Fruit fly (Drosophila melanogaster) whole organism, prepupa: Measurements from ENCODE around the gene CG9784.

Experiments used
- CG16779 ChIP-seq: fragments of 200-800 bp; sonication (Bioruptor generic); optimal IDR thresholded peaks from 3 replicates; lab custom pipeline; 2017; ENCODE audit warnings: missing biosample characterization, mild to moderate bottlenecking, missing genetic modification characterization
- CG6276 ChIP-seq: fragments of 200-800 bp; sonication (Bioruptor generic); optimal IDR thresholded peaks from 2 replicates; lab custom pipeline; 2017; ENCODE audit warnings: missing biosample characterization, mild to moderate bottlenecking, missing genetic modification characterization
- CG6854 ChIP-seq: fragments of 200-800 bp; sonication (Bioruptor generic); optimal IDR thresholded peaks from 2 replicates; lab custom pipeline; 2017; ENCODE audit warnings: missing biosample characterization, mild to moderate bottlenecking, missing genetic modification characterization
- OdsH ChIP-seq: fragments of 200-800 bp; sonication (Bioruptor generic); optimal IDR thresholded peaks from 3 replicates; lab custom pipeline; 2016; ENCODE audit warnings: missing biosample characterization, missing genetic modification characterization
- Smox ChIP-seq: fragments of 200-800 bp; sonication (Bioruptor generic); optimal IDR thresholded peaks from 3 replicates; lab custom pipeline; 2016; ENCODE audit warnings: missing biosample characterization, missing genetic modification characterization
- cyc ChIP-seq: fragments of 200-800 bp; sonication (Bioruptor generic); optimal IDR thresholded peaks from 3 replicates; lab custom pipeline; 2016; ENCODE audit warnings: missing biosample characterization, missing genetic modification characterization
- esn ChIP-seq: fragments of 200-800 bp; sonication (Bioruptor generic); optimal IDR thresholded peaks from 2 replicates; lab custom pipeline; 2016; ENCODE audit warnings: missing biosample characterization, mild to moderate bottlenecking, missing genetic modification characterization, moderate library complexity

dm6 chrX:16643363-16643946 is 44.4 kb upstream of the CG9784 start:
- TF ChIP-seq CG16779 (tag; lab: Kevin White, UChicago) (no peak), CG6276 (GFP tag; lab: Kevin White, UChicago) (no peak), CG6854 (GFP tag; lab: Kevin White, UChicago) (no peak), cyc (GFP tag; lab: Kevin White, UChicago) (no peak), OdsH (GFP tag; lab: Kevin White, UChicago) (no peak), Smox (GFP tag; lab: Kevin White, UChicago) (no peak), esn (GFP tag; lab: Kevin White, UChicago) (no peak)
